Worm (Caenorhabditis elegans) whole organism, early embryonic: ENCODE results near the gene Y56A3A.16.
"Not testable (repeated sequence)": the region's sequence is repeated elsewhere in the genome, so short reads cannot be mapped to it uniquely, and the experiment has no call there.

Experiments
- B0310.2 ChIP-seq: sonication (generic microtip); optimal IDR thresholded peaks from 2 replicates; lab custom pipeline; 2016; ENCODE audit warnings: mild to moderate bottlenecking, missing genetic modification characterization, missing compliant biosample characterization
- F13C5.2 ChIP-seq: sonication (generic microtip); optimal IDR thresholded peaks from 2 replicates; lab custom pipeline; 2017; ENCODE audit warnings: mild to moderate bottlenecking, missing genetic modification characterization, inconsistent platforms, missing compliant biosample characterization
- aly-1 ChIP-seq: sonication (generic microtip); optimal IDR thresholded peaks from 2 replicates; lab custom pipeline; 2016; ENCODE audit warnings: missing genetic modification characterization, missing compliant biosample characterization
- ama-1 ChIP-seq: fragments of 150-350 bp; optimal IDR thresholded peaks from 2 replicates; lab custom pipeline; 2014
- ceh-13 ChIP-seq: fragments of 200-800 bp; sonication (Bioruptor generic); optimal IDR thresholded peaks from 2 replicates; lab custom pipeline; 2018; ENCODE audit warnings: mild to moderate bottlenecking, missing genetic modification characterization, missing compliant biosample characterization
- ceh-36 ChIP-seq: sonication (generic microtip); optimal IDR thresholded peaks from 2 replicates; lab custom pipeline; 2016; ENCODE audit warnings: missing genetic modification characterization, inconsistent platforms, missing compliant biosample characterization
- ets-7 ChIP-seq: sonication (generic microtip); optimal IDR thresholded peaks from 2 replicates; lab custom pipeline; 2016; ENCODE audit warnings: missing genotype, missing genetic modification characterization, missing compliant biosample characterization
- flt-1 ChIP-seq: fragments of 200-800 bp; sonication (Bioruptor generic); IDR thresholded peaks from 2 replicates; pipeline ENCODE4 v1.3.6; 2022; ENCODE audit warnings: missing genetic modification characterization, missing compliant biosample characterization
- hmbx-1 ChIP-seq: sonication (generic microtip); optimal IDR thresholded peaks from 2 replicates; lab custom pipeline; 2016; ENCODE audit warnings: mild to moderate bottlenecking, missing genetic modification characterization, missing compliant biosample characterization
- hmg-4 ChIP-seq: fragments of 200-800 bp; sonication (Bioruptor generic); optimal IDR thresholded peaks from 2 replicates; lab custom pipeline; 2018; ENCODE audit warnings: mild to moderate bottlenecking, missing genetic modification characterization, missing compliant biosample characterization
- hnd-1 ChIP-seq: sonication (generic microtip); optimal IDR thresholded peaks from 2 replicates; lab custom pipeline; 2016; ENCODE audit warnings: missing genetic modification characterization, missing compliant biosample characterization
- pes-1 ChIP-seq: fragments of 200-800 bp; sonication (Bioruptor generic); IDR thresholded peaks from 2 replicates; pipeline ENCODE4 v1.3.6; 2022; ENCODE audit warnings: missing genetic modification reagents, missing genetic modification characterization, missing compliant biosample characterization
- scrt-1 ChIP-seq: fragments of 200-800 bp; sonication (Bioruptor generic); IDR thresholded peaks from 2 replicates; pipeline ENCODE4 v1.3.6; 2022; ENCODE audit warnings: missing genetic modification characterization, missing compliant biosample characterization
- sea-1 ChIP-seq: fragments of 200-800 bp; sonication (Bioruptor generic); conservative IDR thresholded peaks from 2 replicates; pipeline ENCODE4 v1.3.6; 2022; ENCODE audit warnings: missing genetic modification characterization, missing compliant biosample characterization
- tbx-11 ChIP-seq: fragments of 200-800 bp; sonication (Bioruptor generic); IDR thresholded peaks from 2 replicates; pipeline ENCODE4 v1.3.6; 2022; ENCODE audit warnings: missing genetic modification characterization, missing compliant biosample characterization
- tbx-37 ChIP-seq: fragments of 200-800 bp; sonication (Bioruptor generic); conservative IDR thresholded peaks from 2 replicates; pipeline ENCODE4 v1.3.6; 2022; ENCODE audit warnings: missing genetic modification reagents, missing genetic modification characterization, missing compliant biosample characterization
- tra-4 ChIP-seq: sonication (generic microtip); optimal IDR thresholded peaks from 2 replicates; lab custom pipeline; 2017; ENCODE audit warnings: missing genetic modification characterization, missing compliant biosample characterization

Gene Y56A3A.16

DNA sequence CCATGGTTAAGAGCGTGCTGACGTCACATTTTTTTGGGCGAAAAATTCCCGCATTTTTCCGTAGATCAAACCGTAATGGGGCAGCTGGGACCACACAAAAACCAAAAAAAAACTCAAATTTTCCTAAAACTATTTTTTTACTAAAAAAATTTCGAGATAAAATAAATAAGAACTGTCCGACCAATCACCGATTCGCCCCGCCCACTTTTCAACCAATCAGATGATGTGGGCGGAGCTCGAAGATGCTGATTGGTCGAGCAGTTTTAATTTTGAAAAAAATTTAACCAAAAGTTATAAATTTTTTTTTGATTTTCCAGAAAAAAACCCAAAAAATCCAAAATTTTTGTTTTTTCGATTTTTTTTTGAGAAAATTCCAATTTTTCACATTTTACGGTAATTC is 14.1 kb downstream of the Y56A3A.16 start:
- TF ChIP-seq ama-1 = no peak
- no peak for TF ChIP-seq hnd-1

DNA sequence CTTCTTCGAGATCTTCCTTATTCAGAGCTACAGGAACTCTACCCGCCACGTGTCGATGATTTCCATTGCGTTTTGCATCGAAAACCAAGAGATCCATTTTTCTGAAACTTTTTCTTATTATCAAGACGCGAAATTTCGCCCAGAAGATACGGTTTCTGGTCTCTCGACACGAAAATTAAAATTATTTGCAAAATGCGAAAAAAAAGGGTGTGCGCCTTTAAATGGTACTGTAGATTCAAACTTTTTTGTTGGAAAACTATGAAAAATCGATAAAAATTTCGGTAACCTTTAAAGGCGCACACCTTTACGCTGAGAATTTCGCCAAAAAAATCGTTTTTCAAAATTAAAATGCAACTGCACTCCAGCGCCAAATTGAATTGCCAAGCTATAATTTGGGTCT is 16.0 kb downstream of the Y56A3A.16 start, which contains the start of gene tsen-2:
Gene tsen-2, minus strand, starts transcription at position 101 of the 400 bp plus-strand sequence.
- TF ChIP-seq flt-1 (GFP tag; lab: Robert Waterston, UW) = no peak
- no peak for TF ChIP-seq tbx-11 (GFP tag; lab: Robert Waterston, UW)
- TF ChIP-seq ceh-13 (GFP tag; lab: Kevin White, UChicago) = no peak
- no peak for TF ChIP-seq hnd-1
- no peak for TF ChIP-seq scrt-1
- TF ChIP-seq ceh-36 = no peak
- no peak for TF ChIP-seq B0310.2 (tag; lab: Kevin White, UChicago)
- no peak for TF ChIP-seq F13C5.2 (tag; lab: Kevin White, UChicago)
- no peak for TF ChIP-seq tbx-37 (GFP tag; lab: Robert Waterston, UW)
- no peak for TF ChIP-seq ets-7 (tag; lab: Kevin White, UChicago)
- TF ChIP-seq hmg-4 = no peak
- no peak for TF ChIP-seq sea-1
- no peak for TF ChIP-seq tra-4 (tag; lab: Kevin White, UChicago)
- no peak for TF ChIP-seq aly-1 (tag; lab: Kevin White, UChicago)
- no peak for TF ChIP-seq hmbx-1 (tag; lab: Kevin White, UChicago)
- TF ChIP-seq ama-1 = no peak
- no peak for TF ChIP-seq pes-1 (GFP tag; lab: Robert Waterston, UW)

DNA sequence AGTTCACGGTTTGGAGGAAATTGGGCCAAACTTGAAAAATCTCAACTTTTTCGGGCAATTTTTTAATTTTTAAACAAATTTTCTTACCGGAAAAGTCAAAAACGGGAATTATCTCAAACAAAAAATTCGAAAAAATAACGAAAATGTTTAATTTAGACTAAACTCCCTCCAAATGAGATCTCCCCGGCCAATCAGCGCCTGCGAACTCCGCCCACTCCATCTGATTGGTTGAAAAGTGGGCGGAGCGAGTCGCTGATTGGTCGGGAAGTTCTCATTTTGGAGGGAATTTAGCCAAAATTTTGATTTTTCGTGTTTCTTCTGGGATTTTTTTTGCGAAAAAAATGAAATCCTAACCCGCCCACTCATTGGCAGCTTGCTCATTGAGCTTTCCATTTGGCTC is 17.5 kb downstream of the Y56A3A.16 start:
- TF ChIP-seq hmbx-1 (tag; lab: Kevin White, UChicago) = no peak
- TF ChIP-seq tra-4 (tag; lab: Kevin White, UChicago) = no peak
- no peak for TF ChIP-seq B0310.2 (tag; lab: Kevin White, UChicago)
- TF ChIP-seq hmg-4 = no peak
- no peak for TF ChIP-seq ets-7 (tag; lab: Kevin White, UChicago)
- TF ChIP-seq tbx-37 (GFP tag; lab: Robert Waterston, UW) = no peak

DNA sequence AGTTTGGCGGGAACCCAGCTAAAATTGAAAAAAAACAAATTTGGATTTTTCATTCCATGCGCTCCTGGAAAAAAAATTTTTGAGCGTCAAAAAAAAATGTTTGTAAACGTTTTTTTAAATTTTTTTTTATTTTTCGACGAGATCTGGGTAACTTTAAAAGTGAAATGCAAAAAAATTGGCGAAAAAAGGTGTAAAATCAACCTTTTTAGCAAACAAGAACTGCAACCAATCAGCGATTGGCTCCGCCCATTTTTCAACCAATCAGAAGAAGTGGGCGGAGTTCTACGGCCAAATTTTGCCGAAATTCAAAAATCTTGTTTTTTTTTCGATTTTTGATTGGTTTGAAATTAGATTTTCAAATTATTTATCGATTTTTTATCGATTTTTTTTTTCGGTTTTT is 18.6 kb downstream of the Y56A3A.16 start:
- TF ChIP-seq pes-1 (GFP tag; lab: Robert Waterston, UW) (no peak), hmbx-1 (tag; lab: Kevin White, UChicago) (no peak), tra-4 (tag; lab: Kevin White, UChicago) (no peak), ceh-36 (no peak), tbx-37 (GFP tag; lab: Robert Waterston, UW) (no peak), flt-1 (GFP tag; lab: Robert Waterston, UW) (no peak), aly-1 (tag; lab: Kevin White, UChicago) (no peak), B0310.2 (tag; lab: Kevin White, UChicago) (no peak), ets-7 (tag; lab: Kevin White, UChicago) (no peak), tbx-11 (GFP tag; lab: Robert Waterston, UW) (no peak), scrt-1 (no peak), ama-1 (no peak), hmg-4 (no peak), hnd-1 (no peak), ceh-13 (GFP tag; lab: Kevin White, UChicago) (no peak), sea-1 (no peak)

DNA sequence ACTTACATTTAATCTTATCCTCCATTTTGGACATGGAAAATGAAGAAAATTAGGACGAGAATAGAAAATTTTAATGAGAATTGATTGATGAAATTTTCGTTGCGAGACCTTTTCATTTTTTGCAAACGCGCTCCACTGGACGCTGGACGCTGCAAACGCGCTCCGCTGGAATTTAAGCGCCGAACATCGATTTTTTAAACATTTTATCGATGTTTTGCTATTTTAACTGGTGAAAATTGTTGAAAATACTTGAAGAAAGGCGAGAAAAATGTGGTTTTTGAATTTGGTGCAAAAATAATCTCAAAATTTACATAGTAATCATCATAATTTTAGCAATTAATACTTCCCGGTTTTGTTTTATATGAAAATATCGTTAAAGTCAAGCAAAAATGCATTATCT is 21.2 kb downstream of the Y56A3A.16 start, which contains the start of gene Y56A3A.41:
Gene Y56A3A.41, minus strand, starts transcription at position 101 of the 400 bp plus-strand sequence.
- no peak for TF ChIP-seq tbx-11 (GFP tag; lab: Robert Waterston, UW)
- no peak for TF ChIP-seq ceh-13 (GFP tag; lab: Kevin White, UChicago)
- TF ChIP-seq tbx-37 (GFP tag; lab: Robert Waterston, UW) = no peak
- TF ChIP-seq scrt-1 = no peak
- no peak for TF ChIP-seq ama-1
- TF ChIP-seq pes-1 (GFP tag; lab: Robert Waterston, UW) = no peak
- no peak for TF ChIP-seq F13C5.2 (tag; lab: Kevin White, UChicago)
- TF ChIP-seq B0310.2 (tag; lab: Kevin White, UChicago) = no peak
- TF ChIP-seq hmg-4 = no peak
- no peak for TF ChIP-seq tra-4 (tag; lab: Kevin White, UChicago)
- TF ChIP-seq ceh-36 = no peak
- no peak for TF ChIP-seq flt-1 (GFP tag; lab: Robert Waterston, UW)
- TF ChIP-seq aly-1 (tag; lab: Kevin White, UChicago) = no peak
- TF ChIP-seq sea-1 = no peak
- no peak for TF ChIP-seq ets-7 (tag; lab: Kevin White, UChicago)
- TF ChIP-seq hnd-1 = no peak
- TF ChIP-seq hmbx-1 (tag; lab: Kevin White, UChicago) = no peak

DNA sequence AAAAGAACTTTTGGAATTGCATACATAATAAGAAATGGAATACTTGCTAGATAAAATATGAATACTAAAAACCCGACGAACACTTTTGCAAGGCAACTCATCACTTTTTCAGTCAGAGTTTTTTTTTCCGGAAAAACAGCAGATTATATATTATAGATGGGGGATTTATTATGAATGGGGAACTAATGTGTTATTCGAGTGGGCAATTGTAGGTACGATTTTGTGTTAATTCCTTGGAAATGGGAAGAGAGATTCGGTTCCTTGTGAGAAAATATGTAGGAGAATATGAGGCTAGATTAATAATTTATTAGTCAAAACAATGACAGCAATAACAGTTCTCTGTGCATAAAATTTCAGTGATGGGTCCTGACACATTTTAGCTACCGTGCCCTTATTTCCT is 22.8 kb downstream of the Y56A3A.16 start, which contains the start of gene faah-5:
Gene faah-5, minus strand, starts transcription at position 101 of the 400 bp plus-strand sequence.
- TF ChIP-seq hmbx-1 (tag; lab: Kevin White, UChicago) = no peak
- TF ChIP-seq ceh-13 (GFP tag; lab: Kevin White, UChicago) = no peak
- TF ChIP-seq tbx-11 (GFP tag; lab: Robert Waterston, UW) = no peak
- TF ChIP-seq hnd-1 = no peak
- no peak for TF ChIP-seq sea-1

DNA sequence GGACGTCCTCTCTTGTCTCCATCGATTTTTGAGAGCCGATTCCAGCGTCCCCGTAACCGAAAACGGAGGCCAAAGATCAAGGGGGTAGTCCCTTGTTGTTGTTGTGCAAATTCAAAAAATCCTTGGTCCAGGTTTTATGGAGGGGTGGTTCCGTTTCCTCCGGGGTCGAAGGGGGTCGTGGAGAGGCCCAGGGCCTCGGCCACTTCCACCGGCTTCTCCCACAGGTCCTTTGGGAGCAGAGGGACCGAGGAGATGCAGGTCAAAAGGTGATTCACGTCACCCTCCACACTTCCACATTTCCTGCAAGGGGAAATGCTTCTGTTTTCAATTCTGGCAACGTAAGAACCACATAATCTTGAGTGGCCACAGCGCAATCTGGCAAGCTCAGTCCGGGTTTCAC is 30.4 kb downstream of the Y56A3A.16 start, which contains the start of gene fbxb-22:
Gene fbxb-22, minus strand, starts transcription at position 61 of the 400 bp plus-strand sequence.
- not testable (repeated sequence) for TF ChIP-seq sea-1; tbx-11 (GFP tag; lab: Robert Waterston, UW); F13C5.2 (tag; lab: Kevin White, UChicago)

DNA sequence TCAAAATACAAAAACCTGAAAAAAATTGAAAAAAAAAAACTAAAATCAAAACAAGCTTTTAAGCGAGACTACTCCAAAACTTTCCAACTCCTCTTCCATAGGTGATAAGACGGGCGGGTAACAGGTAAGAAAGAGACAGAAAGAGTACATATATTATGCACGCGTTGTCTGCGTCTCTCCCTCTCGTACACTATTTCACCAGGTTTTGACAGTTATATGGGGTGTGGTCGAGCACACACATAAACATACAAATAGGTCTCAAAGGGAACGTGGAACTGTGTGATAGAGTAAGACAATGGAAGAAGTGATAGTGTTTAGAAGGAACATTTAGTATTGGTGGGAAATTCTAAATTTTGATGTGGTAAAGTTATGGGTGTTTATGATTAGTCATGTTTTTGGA is 32.6 kb downstream of the Y56A3A.16 start:
- no peak for TF ChIP-seq hmg-4
- TF ChIP-seq scrt-1 = no peak
- TF ChIP-seq ets-7 (tag; lab: Kevin White, UChicago) = no peak
- TF ChIP-seq sea-1 = no peak
- no peak for TF ChIP-seq ceh-36
- no peak for TF ChIP-seq ceh-13 (GFP tag; lab: Kevin White, UChicago)
- TF ChIP-seq tbx-11 (GFP tag; lab: Robert Waterston, UW) = no peak
- no peak for TF ChIP-seq tbx-37 (GFP tag; lab: Robert Waterston, UW)
- no peak for TF ChIP-seq flt-1 (GFP tag; lab: Robert Waterston, UW)
- no peak for TF ChIP-seq hmbx-1 (tag; lab: Kevin White, UChicago)
